Worm (Caenorhabditis elegans): ENCODE measurements around the gene F54D10.4.

F54D10.4 gene

ce11 chrII:3815445-3816208 is 8.8 kb upstream of the F54D10.4 start (continued):
- TF ChIP-seq nhr-28 (tag; optimal IDR thresholded peaks at IDR 0.05) (peak; percentile 74), lsy-2 (tag; optimal IDR thresholded peaks at IDR 0.05) (peak in 1 of 2 experiments; percentile 23)

ce11 chrII:3811816-3812332 is 5.0 kb upstream of the F54D10.4 start, which contains the start of gene lido-15:
Gene lido-15, plus strand, starts transcription at chrII:3812282.
- TF ChIP-seq hlh-30 (tag; optimal IDR thresholded peaks at IDR 0.05; ENCODE audit: insufficient read depth) (peak; percentile 51), lin-38 (GFP tag; IDR thresholded peaks at IDR 0.05) (peak; percentile 42), mxl-3 (GFP tag; optimal IDR thresholded peaks at IDR 0.05) (no peak), unc-62 (GFP tag; optimal IDR thresholded peaks at IDR 0.05 in 1 of 2) (peak in 1 of 2 experiments; percentile 64), unc-62 (tag; optimal IDR thresholded peaks at IDR 0.05) (no peak)

ce11 chrII:3810550-3810949 is 3.7 kb upstream of the F54D10.4 start:
- TF ChIP-seq hlh-30 (tag; optimal IDR thresholded peaks at IDR 0.05; ENCODE audit: insufficient read depth): peak; percentile 34
- TF ChIP-seq hif-1 (tag; optimal IDR thresholded peaks at IDR 0.05): no peak
- TF ChIP-seq aly-2 (tag; optimal IDR thresholded peaks at IDR 0.05): no peak
- no peak for TF ChIP-seq jun-1 (tag; optimal IDR thresholded peaks at IDR 0.05)
- peak; percentile 36; the same call in 1 of the 2 replicates for TF ChIP-seq dmd-6 (GFP tag; IDR thresholded peaks at IDR 0.05)
- 0 out of 2 replicates have a peak, but pooled peaks have one; percentile 36 for TF ChIP-seq php-3 (GFP tag; IDR thresholded peaks at IDR 0.05)
- no peak for TF ChIP-seq nhr-42 (GFP tag; IDR thresholded peaks at IDR 0.05)
- no peak for TF ChIP-seq ztf-7 (tag; optimal IDR thresholded peaks at IDR 0.05)
- peak; percentile 30 for TF ChIP-seq nhr-102 (tag; optimal IDR thresholded peaks at IDR 0.05)
- no peak for TF ChIP-seq R02D3.7 (tag; optimal IDR thresholded peaks at IDR 0.05)
- TF ChIP-seq madf-5 (GFP tag; IDR thresholded peaks at IDR 0.05): no peak
- TF ChIP-seq unc-62 (GFP tag; optimal IDR thresholded peaks at IDR 0.05 in 1 of 2): peak in 1 of 2 experiments; percentile 81
- no peak for TF ChIP-seq unc-62 (tag; optimal IDR thresholded peaks at IDR 0.05)
- TF ChIP-seq saeg-2 (GFP tag; IDR thresholded peaks at IDR 0.05): no peak
- no peak for TF ChIP-seq F49E8.2 (tag; optimal IDR thresholded peaks at IDR 0.05; ENCODE audit: borderline replicate concordance)
- no peak for TF ChIP-seq duxl-1 (tag; optimal IDR thresholded peaks at IDR 0.05; ENCODE audit: poor library complexity)
- TF ChIP-seq dve-1 (tag; optimal IDR thresholded peaks at IDR 0.05; ENCODE audit: insufficient read depth): peak; percentile 87
- TF ChIP-seq zip-11 (GFP tag; IDR thresholded peaks at IDR 0.05): no peak
- no peak for TF ChIP-seq fos-1 (tag; optimal IDR thresholded peaks at IDR 0.05)
- no peak for TF ChIP-seq F37D6.2 (tag; optimal IDR thresholded peaks at IDR 0.05)
- TF ChIP-seq egl-27 (tag; optimal IDR thresholded peaks at IDR 0.05): no peak
- no peak for TF ChIP-seq daf-19 (GFP tag; conservative IDR thresholded peaks at IDR 0.05)
- TF ChIP-seq mdl-1 (tag; optimal IDR thresholded peaks at IDR 0.05): peak in 1 of 2 experiments; percentile 5
- TF ChIP-seq ctbp-1 (GFP tag; IDR thresholded peaks at IDR 0.05): no peak
- TF ChIP-seq set-16 (GFP tag; IDR thresholded peaks at IDR 0.05): no peak
- TF ChIP-seq skn-1 (tag; optimal IDR thresholded peaks at IDR 0.05): no peak
- no peak for TF ChIP-seq mxl-2 (GFP tag; conservative IDR thresholded peaks at IDR 0.05)
- TF ChIP-seq nhr-41 (GFP tag; IDR thresholded peaks at IDR 0.05): no peak
- TF ChIP-seq nhr-111 (GFP tag; optimal IDR thresholded peaks at IDR 0.05): no peak
- no peak for TF ChIP-seq ztf-11 (tag; optimal IDR thresholded peaks at IDR 0.05)
- TF ChIP-seq rbr-2 (tag; optimal IDR thresholded peaks at IDR 0.05): peak; percentile 68
- peak; percentile 27 for TF ChIP-seq spr-1 (tag; optimal IDR thresholded peaks at IDR 0.05)
- no peak for TF ChIP-seq nhr-237 (tag; optimal IDR thresholded peaks at IDR 0.05)
- TF ChIP-seq ceh-44 (GFP tag; IDR thresholded peaks at IDR 0.05): no peak
- no peak for TF ChIP-seq ceh-20 (GFP tag; IDR thresholded peaks at IDR 0.05)
- TF ChIP-seq nhr-28 (tag; optimal IDR thresholded peaks at IDR 0.05): peak; percentile 76
- no peak for TF ChIP-seq fkh-10 (GFP tag; optimal IDR thresholded peaks at IDR 0.05)
- peak; percentile 63 for TF ChIP-seq hlh-11 (tag; optimal IDR thresholded peaks at IDR 0.05)
- TF ChIP-seq lin-39 (tag; optimal IDR thresholded peaks at IDR 0.05): no peak
- no peak for TF ChIP-seq snpc-1.2 (GFP tag; IDR thresholded peaks at IDR 0.05)
- no peak for TF ChIP-seq egl-43 (GFP tag; IDR thresholded peaks at IDR 0.05)
- peak in 1 of 2 experiments; percentile 49 for TF ChIP-seq lsy-2 (tag; optimal IDR thresholded peaks at IDR 0.05)

Data from whole organism, L4 larva.